In genomic region chrX:6339970-6340548, dm6 we compare ENCODE assay signal across 1 fruit fly cellular context.
TF ChIP-seq lines count a peak whose summit lies in the region.

No protein-coding gene starts in this region.

TF ChIP-seq in whole organism, embryonic, 481 proteins besides CTCF, POLR2A, EP300 and RAD21 (continued from another document):
- TF ChIP-seq Optix (GFP tag; IDR thresholded peaks at IDR 0.05; lab: Robert Waterston, UW), result peak; percentile 35; the same call in 1 of the 3 replicates
- no peak for TF ChIP-seq gcm2 (GFP tag; optimal IDR thresholded peaks at IDR 0.05; lab: Kevin White, UChicago)
- peak; percentile 30; the same call in 1 of the 3 replicates for TF ChIP-seq otp (GFP tag; IDR thresholded peaks at IDR 0.05; lab: Robert Waterston, UW)
- no peak for TF ChIP-seq wek (GFP tag; optimal IDR thresholded peaks at IDR 0.05; lab: Kevin White, UChicago)
- peak; percentile 22 for TF ChIP-seq Spps (tag; optimal IDR thresholded peaks at IDR 0.05; lab: Kevin White, UChicago)
- no peak for TF ChIP-seq CG18011 (GFP tag; optimal IDR thresholded peaks at IDR 0.05; lab: Kevin White, UChicago)
- peak; percentile 9 for TF ChIP-seq tin (GFP tag; optimal IDR thresholded peaks at IDR 0.05; lab: Kevin White, UChicago)
- TF ChIP-seq CG7928 (GFP tag; optimal IDR thresholded peaks at IDR 0.05; lab: Kevin White, UChicago), result no peak
- TF ChIP-seq tx (GFP tag; optimal IDR thresholded peaks at IDR 0.05; lab: Kevin White, UChicago), result no peak
- TF ChIP-seq schlank (tag; optimal IDR thresholded peaks at IDR 0.05; lab: Kevin White, UChicago), result peak; percentile 19
- peak; percentile 59 for TF ChIP-seq lilli (GFP tag; optimal IDR thresholded peaks at IDR 0.05; lab: Kevin White, UChicago)
- peak; percentile 10 for TF ChIP-seq CG6683 (GFP tag; optimal IDR thresholded peaks at IDR 0.05; lab: Kevin White, UChicago)
- TF ChIP-seq aop (GFP tag; IDR thresholded peaks at IDR 0.05; lab: Robert Waterston, UW), result no peak
- no peak for TF ChIP-seq CG30020 (tag; optimal IDR thresholded peaks at IDR 0.05; lab: Kevin White, UChicago)
- peak; percentile 28; the same call in 1 of the 2 replicates for TF ChIP-seq CG11085 (GFP tag; IDR thresholded peaks at IDR 0.05; lab: Robert Waterston, UW)
- TF ChIP-seq chif (GFP tag; optimal IDR thresholded peaks at IDR 0.05; lab: Kevin White, UChicago), result peak; percentile 3 to 25
- TF ChIP-seq sima (GFP tag; optimal IDR thresholded peaks at IDR 0.05; lab: Kevin White, UChicago), result no peak
- TF ChIP-seq CG8478 (optimal IDR thresholded peaks at IDR 0.05; lab: Kevin White, UChicago), result no peak
- no peak for TF ChIP-seq amos (GFP tag; IDR thresholded peaks at IDR 0.05; lab: Robert Waterston, UW; ENCODE audit: partially characterized antibody)
- TF ChIP-seq CG9932 (GFP tag; IDR thresholded peaks at IDR 0.05; lab: Robert Waterston, UW), result peak; percentile 64
- peak; percentile 56; the same call in 1 of the 2 replicates for TF ChIP-seq Rx (GFP tag; IDR thresholded peaks at IDR 0.05; lab: Robert Waterston, UW)
- TF ChIP-seq abd-A (tag; optimal IDR thresholded peaks at IDR 0.05; lab: Kevin White, UChicago), result peak; percentile 75
- peak; percentile 61 for TF ChIP-seq row (GFP tag; IDR thresholded peaks at IDR 0.05; lab: Robert Waterston, UW)
- no peak for TF ChIP-seq CG7745 (tag; optimal IDR thresholded peaks at IDR 0.05; lab: Kevin White, UChicago)
- no peak for TF ChIP-seq emc (GFP tag; optimal IDR thresholded peaks at IDR 0.05; lab: Kevin White, UChicago)
- no peak for TF ChIP-seq CG5245 (GFP tag; optimal IDR thresholded peaks at IDR 0.05; lab: Kevin White, UChicago)
- TF ChIP-seq CG16813 (GFP tag; IDR thresholded peaks at IDR 0.05; lab: Robert Waterston, UW; ENCODE audit: partially characterized antibody), result no peak
- TF ChIP-seq CG2120 (GFP tag; optimal IDR thresholded peaks at IDR 0.05; lab: Kevin White, UChicago), result peak; percentile 50
- no peak for TF ChIP-seq CG3065 (GFP tag; optimal IDR thresholded peaks at IDR 0.05; lab: Kevin White, UChicago)
- peak; percentile 35 for TF ChIP-seq CG18262 (tag; optimal IDR thresholded peaks at IDR 0.05; lab: Kevin White, UChicago)
